Worm (Caenorhabditis elegans): ENCODE measurements around the gene math-40.
"Not testable (repeated sequence)": the region's sequence is repeated elsewhere in the genome, so short reads cannot be mapped to it uniquely, and the experiment has no call there.

The math-40 gene

DNA sequence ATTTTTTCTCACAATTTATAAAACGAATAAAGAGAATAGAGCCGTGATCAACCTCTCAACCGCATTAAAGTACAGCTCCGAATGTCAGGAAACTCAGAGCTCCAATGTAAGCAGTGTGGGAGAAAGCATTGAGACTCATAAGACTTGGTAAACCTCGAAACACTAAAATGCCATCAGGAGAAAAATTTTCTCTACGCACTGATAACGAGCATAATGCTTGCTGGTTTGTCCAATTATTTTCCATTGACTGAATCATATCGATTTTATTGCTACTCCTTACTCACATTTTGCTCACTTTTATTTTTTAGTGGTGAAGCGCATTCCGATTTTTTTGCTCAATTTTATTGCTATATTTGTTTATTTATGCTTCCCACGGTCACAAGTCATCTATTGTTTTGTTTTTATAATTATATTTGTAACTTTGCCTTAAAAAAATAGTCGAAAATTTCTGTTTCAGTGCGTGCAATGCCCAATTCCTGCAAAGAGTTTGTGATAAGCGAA lies at the start of gene math-40:
TSS of gene math-40 (plus strand) at position 451 of the 501 bp plus-strand sequence.
- TF ChIP-seq unc-62 (GFP tag; optimal IDR thresholded peaks at IDR 0.05), result no peak

- no peak for TF ChIP-seq unc-62 (GFP tag; optimal IDR thresholded peaks at IDR 0.05)
These were observed 48.0 kb upstream of the math-40 start, which contains the start of gene math-4 for ce11 chrII:1782474-1782873. Gene math-4 (minus strand): TSS chrII:1782574.

DNA sequence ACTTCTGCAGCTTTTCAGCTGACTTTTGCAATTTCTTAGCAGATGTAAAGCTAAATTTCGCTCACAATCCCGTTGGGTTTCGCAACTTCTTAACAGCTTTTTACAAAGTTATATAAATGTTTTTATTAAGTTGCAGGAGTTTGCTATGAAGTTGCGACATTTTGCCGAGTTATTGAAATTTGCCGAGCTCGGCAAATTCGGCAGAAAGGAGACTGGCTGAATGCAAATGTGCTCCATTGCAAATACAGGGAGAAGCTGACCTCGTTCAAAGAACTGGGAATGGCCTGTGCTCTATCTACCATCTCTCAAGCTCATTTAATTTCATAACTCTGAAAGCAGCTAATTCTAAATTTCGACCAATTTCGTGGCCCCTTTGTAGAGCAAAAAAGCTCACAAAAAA lies 45.6 kb upstream of the math-40 start, which contains the start of gene C08F1.11:
TSS of gene C08F1.11 (minus strand) at position 101 of the 400 bp plus-strand sequence.
- TF ChIP-seq unc-62 (GFP tag; optimal IDR thresholded peaks at IDR 0.05), result no peak

DNA sequence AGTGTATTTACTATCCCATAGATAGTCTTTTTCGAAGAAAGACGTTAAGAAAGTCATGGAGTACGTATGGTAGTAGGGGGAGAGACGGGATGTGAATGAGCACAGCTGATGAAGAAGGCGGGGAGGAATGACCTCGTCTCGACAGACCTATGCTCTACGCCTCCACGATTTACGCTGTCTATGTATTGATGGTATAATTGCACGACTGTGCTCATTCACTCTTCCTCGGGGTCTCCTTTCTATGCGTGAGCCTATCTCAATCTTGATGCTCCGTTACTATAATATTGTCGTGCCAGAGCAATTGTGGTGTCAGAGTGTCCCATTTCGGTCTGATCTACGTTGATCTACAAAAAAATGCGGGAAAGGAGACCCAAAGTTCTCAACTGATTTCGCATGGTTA lies 44.2 kb upstream of the math-40 start, which contains the start of gene C08F1.10:
TSS of gene C08F1.10 (minus strand) at position 101 of the 400 bp plus-strand sequence.
- TF ChIP-seq unc-62 (GFP tag; optimal IDR thresholded peaks at IDR 0.05), result no peak

- TF ChIP-seq unc-62 (GFP tag; optimal IDR thresholded peaks at IDR 0.05), result no peak
These were observed 43.2 kb upstream of the math-40 start for ce11 chrII:1787208-1787607.

- no peak for TF ChIP-seq unc-62 (GFP tag; optimal IDR thresholded peaks at IDR 0.05)
These were observed 42.3 kb upstream of the math-40 start, which contains the start of the genes C08F1.6 and fbxb-13 for ce11 chrII:1788087-1788486. Gene C08F1.6 (minus strand): TSS chrII:1788187. Gene fbxb-13 (plus strand): TSS chrII:1788277.

- no peak for TF ChIP-seq unc-62 (GFP tag; optimal IDR thresholded peaks at IDR 0.05)
These were observed 24.1 kb upstream of the math-40 start, which contains the start of gene C08F1.12 for ce11 chrII:1806358-1806757. Gene C08F1.12 (minus strand): TSS chrII:1806458.

DNA sequence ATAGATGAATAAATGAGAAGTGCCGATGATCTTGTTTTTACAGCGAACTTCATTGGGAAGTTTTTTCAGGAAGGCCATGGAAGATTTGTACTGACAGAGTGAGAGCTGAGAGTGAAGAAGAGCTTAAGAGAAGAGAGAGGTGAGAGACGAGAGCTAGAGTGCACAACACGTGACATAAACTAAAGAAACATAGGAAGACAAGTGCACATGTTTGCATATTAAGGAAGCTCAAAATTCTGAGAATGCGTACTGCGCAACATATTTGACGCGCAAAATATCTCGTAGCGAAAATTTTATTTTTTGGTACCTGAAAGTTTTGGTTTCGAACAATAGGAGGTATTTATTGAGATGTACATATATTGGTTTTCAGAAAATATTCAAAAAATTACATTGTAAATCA lies 22.2 kb upstream of the math-40 start, which contains the start of gene C08F1.8:
TSS of gene C08F1.8 (minus strand) at position 101 of the 400 bp plus-strand sequence.
- TF ChIP-seq unc-62 (GFP tag; optimal IDR thresholded peaks at IDR 0.05), result no peak

- TF ChIP-seq unc-62 (GFP tag; optimal IDR thresholded peaks at IDR 0.05), result no peak
These were observed 14.4 kb upstream of the math-40 start for ce11 chrII:1816053-1816452.

DNA sequence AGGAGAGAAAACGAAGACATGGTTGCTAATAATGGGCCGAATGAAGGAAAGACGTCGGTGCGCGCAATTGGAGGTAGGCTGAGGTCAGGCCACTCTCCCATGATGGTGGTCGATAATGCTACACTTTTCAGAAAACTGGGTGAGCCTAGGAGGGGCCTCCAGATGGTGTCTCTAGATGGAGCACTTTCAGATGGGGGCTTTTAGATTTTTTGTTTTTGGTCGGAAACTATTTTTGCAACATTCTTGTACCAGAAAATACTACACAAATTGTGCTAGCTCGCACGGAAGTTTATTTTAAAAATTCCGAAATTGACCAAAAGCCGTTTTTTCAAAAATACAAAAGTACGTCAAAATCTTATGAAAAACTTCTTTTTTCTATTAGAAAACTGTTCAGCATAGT lies 12.1 kb upstream of the math-40 start, which contains the start of gene fbxb-10:
TSS of gene fbxb-10 (minus strand) at position 101 of the 400 bp plus-strand sequence.
- TF ChIP-seq unc-62 (GFP tag; optimal IDR thresholded peaks at IDR 0.05), result no peak

DNA sequence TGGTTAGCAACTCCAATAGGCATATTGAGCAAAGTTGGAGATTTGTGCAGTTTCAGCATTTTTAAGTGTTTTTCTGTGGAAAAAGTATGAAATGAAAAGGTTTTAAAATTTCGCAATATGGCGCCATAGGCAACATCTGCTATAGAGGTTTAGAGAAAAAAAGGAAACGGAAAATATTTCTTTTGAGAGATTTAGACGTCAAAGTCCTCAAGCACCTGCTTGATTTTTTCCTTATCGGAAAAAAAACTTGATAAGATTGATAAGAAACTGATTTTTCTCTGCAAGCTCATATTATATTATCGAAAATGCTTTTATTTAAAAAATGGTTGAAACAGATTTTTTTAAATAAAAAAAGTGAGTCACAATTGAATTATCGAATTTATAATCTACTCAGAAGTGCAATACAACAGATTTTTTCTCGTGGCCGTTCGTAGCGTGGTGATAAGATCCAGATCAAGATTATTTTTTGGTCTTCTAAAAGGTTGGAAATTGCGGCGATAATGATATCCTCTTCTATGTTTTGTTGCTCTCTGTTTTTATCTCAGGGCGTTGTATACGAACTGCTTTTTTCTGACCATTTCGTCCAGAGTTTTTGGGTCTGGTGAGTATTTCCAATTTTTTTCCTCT lies 10.4 kb upstream of the math-40 start, which contains the start of gene fbxc-19:
TSS of gene fbxc-19 (plus strand) at position 536 of the 627 bp plus-strand sequence.
- no peak for TF ChIP-seq unc-62 (GFP tag; optimal IDR thresholded peaks at IDR 0.05)

- no peak for TF ChIP-seq unc-62 (GFP tag; optimal IDR thresholded peaks at IDR 0.05)
These were observed 9.7 kb upstream of the math-40 start, which contains the start of gene fbxa-3 for ce11 chrII:1820774-1821173. Gene fbxa-3 (minus strand): TSS chrII:1820874.

DNA sequence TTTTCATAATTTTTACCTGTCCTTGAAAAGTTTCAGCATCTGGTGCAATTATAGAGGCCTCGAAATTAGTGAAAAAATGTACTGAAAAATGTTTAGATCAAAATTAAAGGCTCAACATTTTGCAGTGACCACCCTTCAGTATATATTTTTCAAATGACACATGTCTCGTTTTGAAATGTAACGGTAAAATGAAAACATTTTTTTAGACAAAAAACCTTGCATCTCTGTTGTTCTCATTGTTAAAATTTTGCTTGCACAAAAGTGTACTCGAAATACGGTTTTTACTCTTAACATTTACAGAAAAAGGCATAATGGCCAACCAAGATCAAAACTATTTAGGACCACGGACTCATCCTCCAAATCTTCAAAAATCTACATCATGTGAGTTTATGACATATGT lies 6.1 kb upstream of the math-40 start, which contains the start of gene math-41:
TSS of gene math-41 (plus strand) at position 301 of the 400 bp plus-strand sequence.
- TF ChIP-seq unc-62 (GFP tag; optimal IDR thresholded peaks at IDR 0.05), result not testable (repeated sequence)

DNA sequence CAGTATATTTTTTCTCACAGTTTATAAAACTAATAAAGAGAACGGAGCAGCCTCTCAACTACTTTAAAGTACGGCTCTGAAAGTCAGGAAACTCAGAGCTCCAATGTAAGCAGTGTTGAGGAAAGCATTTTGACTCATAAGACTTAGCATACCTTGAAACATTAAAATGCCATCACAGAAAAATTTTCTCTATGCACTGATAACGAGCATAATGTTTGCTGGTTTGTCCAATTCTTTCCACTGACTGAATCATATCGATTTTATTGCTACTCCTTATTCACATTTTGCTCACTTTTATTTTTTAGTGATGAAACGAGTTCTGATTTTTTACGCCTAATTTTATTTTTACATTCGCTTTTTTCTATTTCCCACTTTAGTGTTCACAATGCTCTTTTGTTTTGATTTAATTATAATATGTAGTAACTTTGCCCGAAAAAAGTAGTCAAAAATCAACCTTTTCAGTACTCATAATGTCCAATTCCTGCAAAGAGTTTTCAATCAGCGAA lies 1.5 kb downstream of the math-40 start, which contains the start of gene math-39:
TSS of gene math-39 (plus strand) at position 456 of the 506 bp plus-strand sequence.
- TF ChIP-seq unc-62 (GFP tag; optimal IDR thresholded peaks at IDR 0.05), result no peak

DNA sequence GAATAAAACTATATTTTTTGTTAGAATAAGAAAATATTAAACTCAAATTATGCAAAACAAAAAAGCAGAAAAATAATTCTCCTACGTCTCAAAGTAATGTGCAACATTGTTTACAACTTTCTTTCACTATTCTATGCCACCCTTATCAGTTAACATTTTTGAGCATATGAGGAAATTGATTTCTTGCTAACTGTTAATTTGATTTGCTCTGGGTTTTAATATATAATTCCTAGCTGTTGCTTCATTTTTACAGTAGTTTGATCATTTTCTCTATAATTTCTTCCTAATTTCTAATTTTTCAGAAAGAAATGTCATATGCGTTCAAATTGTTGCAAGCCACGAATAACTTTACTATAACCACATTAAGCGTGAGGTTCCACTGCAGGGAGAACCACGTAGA lies 5.8 kb downstream of the math-40 start, which contains the start of gene T08E11.1:
TSS of gene T08E11.1 (plus strand) at position 301 of the 400 bp plus-strand sequence.
- TF ChIP-seq unc-62 (GFP tag; optimal IDR thresholded peaks at IDR 0.05), result no peak

- no peak for TF ChIP-seq unc-62 (GFP tag; optimal IDR thresholded peaks at IDR 0.05)
These were observed 12.5 kb downstream of the math-40 start, which contains the start of the genes C52E2.5 and C52E2.4 for ce11 chrII:1842894-1843293. Gene C52E2.5 (minus strand): TSS chrII:1842936. Gene C52E2.4 (plus strand): TSS chrII:1843145.
